Worm (Caenorhabditis elegans) whole organism, late embryonic: ENCODE data around the gene K07F5.6.

Experiments used
- ceh-2 ChIP-seq: sonication (generic microtip); optimal IDR thresholded peaks from 2 replicates; lab custom pipeline; 2016; ENCODE audit warnings: missing genotype, missing genetic modification characterization, missing compliant biosample characterization
- ceh-48 ChIP-seq: sonication (generic microtip); optimal IDR thresholded peaks from 2 replicates; lab custom pipeline; 2016; ENCODE audit warnings: missing genetic modification characterization, inconsistent platforms, missing compliant biosample characterization
- dmd-4 ChIP-seq: sonication (generic microtip); optimal IDR thresholded peaks from 2 replicates; lab custom pipeline; 2016; ENCODE audit warnings: borderline replicate concordance, missing genetic modification characterization, missing compliant biosample characterization
- npax-4 ChIP-seq: sonication (generic microtip); optimal IDR thresholded peaks from 2 replicates; lab custom pipeline; 2016; ENCODE audit warnings: missing genetic modification characterization, missing compliant biosample characterization
- pqm-1 ChIP-seq: sonication (generic microtip); optimal IDR thresholded peaks from 2 replicates; lab custom pipeline; 2016; ENCODE audit warnings: missing genetic modification characterization, missing compliant biosample characterization
- rnt-1 ChIP-seq: sonication (generic microtip); optimal IDR thresholded peaks from 2 replicates; lab custom pipeline; 2016; ENCODE audit warnings: missing genetic modification characterization, missing compliant biosample characterization
- unc-55 ChIP-seq: sonication (generic microtip); optimal IDR thresholded peaks from 2 replicates; lab custom pipeline; 2017; ENCODE audit warnings: missing biosample characterization, missing genetic modification reagents, missing genetic modification characterization

- TF ChIP-seq rnt-1 (tag; lab: Kevin White, UChicago): no peak
- TF ChIP-seq ceh-48: no peak
- no peak for TF ChIP-seq ceh-2
- no peak for TF ChIP-seq pqm-1 (tag; lab: Kevin White, UChicago)
- TF ChIP-seq dmd-4: no peak
- TF ChIP-seq unc-55: no peak
- TF ChIP-seq npax-4 (tag; lab: Kevin White, UChicago): no peak
Measured at ce11 chrIV:9875646-9876045, 29.2 kb upstream of the K07F5.6 start.
